Worm (Caenorhabditis elegans) whole organism, mixed stage, embryonic: Measurements from ENCODE around the gene Y54F10AR.1.

ENCODE experiments used
- blmp-1 ChIP-seq: fragments of 150-350 bp; optimal IDR thresholded peaks from 2 replicates; lab custom pipeline; 2014; ENCODE audit warnings: missing biosample characterization, missing genetic modification characterization
- ceh-83 ChIP-seq: fragments of 200-800 bp; sonication (Bioruptor generic); optimal IDR thresholded peaks from 2 replicates; lab custom pipeline; 2018; ENCODE audit warnings: mild to moderate bottlenecking, missing genetic modification characterization, missing compliant biosample characterization
- elt-3 ChIP-seq: fragments of 150-350 bp; optimal IDR thresholded peaks from 2 replicates; lab custom pipeline; 2014; ENCODE audit warnings: missing biosample characterization, missing genetic modification characterization
- lsy-2 ChIP-seq: fragments of 150-350 bp; optimal IDR thresholded peaks from 2 replicates; lab custom pipeline; 2014; ENCODE audit warnings: missing biosample characterization, missing genetic modification characterization
- mls-2 ChIP-seq: sonication (generic microtip); optimal IDR thresholded peaks from 2 replicates; lab custom pipeline; 2016; ENCODE audit warnings: mild to moderate bottlenecking, missing genetic modification characterization, moderate library complexity, missing compliant biosample characterization
- nhr-237 ChIP-seq: fragments of 150-350 bp; optimal IDR thresholded peaks from 2 replicates; lab custom pipeline; 2014; ENCODE audit warnings: missing biosample characterization, missing genetic modification characterization
- unc-120 ChIP-seq: sonication (generic microtip); optimal IDR thresholded peaks from 2 replicates; lab custom pipeline; 2017; ENCODE audit warnings: missing genetic modification characterization, missing compliant biosample characterization; ENCODE audit not compliant: poor library complexity, severe bottlenecking
- unc-62 ChIP-seq: fragments of 150-350 bp; optimal IDR thresholded peaks from 2 replicates; lab custom pipeline; 2014; ENCODE audit warnings: missing biosample characterization, missing genetic modification reagents, missing genetic modification characterization

DNA sequence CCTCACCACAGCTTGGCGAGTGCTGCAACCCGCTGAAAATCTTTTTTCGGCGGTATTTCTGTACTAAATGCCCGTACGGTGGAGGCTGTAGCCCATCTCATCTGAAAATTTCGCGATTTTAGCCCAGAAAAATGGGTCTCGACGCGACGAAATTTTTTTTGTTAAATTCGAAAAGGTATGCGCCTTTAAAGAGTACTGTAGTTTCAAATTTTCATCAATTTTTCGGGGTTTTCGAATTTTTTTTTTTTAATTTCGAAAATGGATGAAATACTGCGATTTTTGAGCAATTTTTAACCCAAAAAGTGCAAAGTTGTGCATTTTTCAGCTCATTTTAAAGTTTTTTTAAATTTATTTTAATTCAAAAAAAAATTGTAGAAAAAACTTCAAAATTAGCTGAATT is 4.0 kb downstream of the Y54F10AR.1 start, which contains the start of gene Y54F10AR.2:
- TF ChIP-seq ceh-83 (GFP tag; lab: Kevin White, UChicago) (no peak), nhr-237 (tag; lab: Kevin White, UChicago) (no peak), mls-2 (tag; lab: Kevin White, UChicago) (no peak), unc-120 (tag; lab: Kevin White, UChicago) (no peak), unc-62 (GFP tag; lab: Kevin White, UChicago) (no peak), lsy-2 (tag; lab: Kevin White, UChicago) (no peak), elt-3 (tag; lab: Kevin White, UChicago) (no peak), blmp-1 (tag; lab: Kevin White, UChicago) (no peak)
